Worm (Caenorhabditis elegans) whole organism, late embryonic: ENCODE measurements around the gene H27A22.1.

Experiments used
- C08G9.2 ChIP-seq: sonication (generic microtip); optimal IDR thresholded peaks from 2 replicates; lab custom pipeline; 2016; ENCODE audit warnings: mild to moderate bottlenecking, missing genetic modification characterization, moderate library complexity, missing compliant biosample characterization
- C38D4.7 ChIP-seq: fragments of 200-800 bp; sonication (Bioruptor generic); optimal IDR thresholded peaks from 2 replicates; lab custom pipeline; 2018; ENCODE audit warnings: mild to moderate bottlenecking, missing genetic modification characterization, moderate library complexity, missing compliant biosample characterization
- F13H6.1 ChIP-seq: sonication (generic microtip); optimal IDR thresholded peaks from 2 replicates; lab custom pipeline; 2016; ENCODE audit warnings: missing genetic modification characterization, missing compliant biosample characterization
- K09A11.1 ChIP-seq: sonication (generic microtip); optimal IDR thresholded peaks from 2 replicates; lab custom pipeline; 2017; ENCODE audit warnings: antibody characterized with exemption, mild to moderate bottlenecking, missing genetic modification characterization, missing compliant biosample characterization; ENCODE audit not compliant: insufficient read depth
- Y22D7AL.16 ChIP-seq: sonication (generic microtip); optimal IDR thresholded peaks from 2 replicates; lab custom pipeline; 2016; ENCODE audit warnings: missing genetic modification characterization, missing compliant biosample characterization
- ama-1 ChIP-seq: fragments of 150-350 bp; optimal IDR thresholded peaks from 2 replicates; lab custom pipeline; 2014
- ceh-14 ChIP-seq: sonication (generic microtip); optimal IDR thresholded peaks from 2 replicates; lab custom pipeline; 2016; ENCODE audit warnings: missing genotype, missing genetic modification characterization, missing compliant biosample characterization
- ceh-22 ChIP-seq: sonication (generic microtip); optimal IDR thresholded peaks from 2 replicates; lab custom pipeline; 2017; ENCODE audit warnings: missing biosample characterization, missing genetic modification characterization
- ceh-30 ChIP-seq: fragments of 150-350 bp; optimal IDR thresholded peaks from 2 replicates; lab custom pipeline; 2014; ENCODE audit warnings: missing biosample characterization, missing genetic modification characterization
- ceh-34 ChIP-seq: sonication (generic microtip); optimal IDR thresholded peaks from 2 replicates; lab custom pipeline; 2016; ENCODE audit warnings: mild to moderate bottlenecking, missing genetic modification characterization, missing compliant biosample characterization
- ceh-45 ChIP-seq: fragments of 200-800 bp; sonication (Bioruptor generic); IDR thresholded peaks from 2 replicates; pipeline ENCODE4 v1.3.6; 2022; ENCODE audit warnings: missing genetic modification reagents, missing genetic modification characterization, missing compliant biosample characterization
- ceh-9 ChIP-seq: sonication (generic microtip); optimal IDR thresholded peaks from 2 replicates; lab custom pipeline; 2016; ENCODE audit warnings: mild to moderate bottlenecking, missing genetic modification characterization, inconsistent platforms, missing compliant biosample characterization
- elt-4 ChIP-seq: sonication (generic microtip); optimal IDR thresholded peaks from 2 replicates; lab custom pipeline; 2016; ENCODE audit warnings: missing genetic modification characterization, missing compliant biosample characterization
- ets-4 ChIP-seq: sonication (generic microtip); optimal IDR thresholded peaks from 2 replicates; lab custom pipeline; 2016; ENCODE audit warnings: missing genetic modification characterization, missing compliant biosample characterization
- fax-1 ChIP-seq: sonication (generic microtip); optimal IDR thresholded peaks from 2 replicates; lab custom pipeline; 2016; ENCODE audit warnings: missing genotype, missing genetic modification characterization, missing compliant biosample characterization
- fkh-6 ChIP-seq: sonication (generic microtip); optimal IDR thresholded peaks from 2 replicates; lab custom pipeline; 2016; ENCODE audit warnings: missing genetic modification characterization, missing compliant biosample characterization
- gmeb-2 ChIP-seq: sonication (generic microtip); optimal IDR thresholded peaks from 2 replicates; lab custom pipeline; 2016; ENCODE audit warnings: missing genetic modification characterization, inconsistent platforms, missing compliant biosample characterization
- hlh-30 ChIP-seq: sonication (generic microtip); optimal IDR thresholded peaks from 2 replicates; lab custom pipeline; 2017; ENCODE audit warnings: antibody characterized with exemption, missing genetic modification characterization, missing compliant biosample characterization; ENCODE audit not compliant: insufficient read depth
- hlh-6 ChIP-seq: sonication (generic microtip); optimal IDR thresholded peaks from 2 replicates; lab custom pipeline; 2016; ENCODE audit warnings: missing genotype, missing genetic modification characterization, missing compliant biosample characterization
- hlh-8 ChIP-seq: sonication (generic microtip); optimal IDR thresholded peaks from 2 replicates; lab custom pipeline; 2016; ENCODE audit warnings: missing genotype, missing genetic modification characterization, missing compliant biosample characterization
- lim-6 ChIP-seq: sonication (generic microtip); optimal IDR thresholded peaks from 2 replicates; lab custom pipeline; 2016; ENCODE audit warnings: missing genetic modification characterization, missing compliant biosample characterization
- lin-11 ChIP-seq: fragments of 200-800 bp; sonication (Bioruptor generic); optimal IDR thresholded peaks from 2 replicates; lab custom pipeline; 2018; ENCODE audit warnings: mild to moderate bottlenecking, missing genetic modification characterization, missing compliant biosample characterization
- mec-3 ChIP-seq: sonication (generic microtip); optimal IDR thresholded peaks from 2 replicates; lab custom pipeline; 2016; ENCODE audit warnings: borderline replicate concordance, missing genetic modification characterization, missing compliant biosample characterization
- nhr-232 ChIP-seq: sonication (generic microtip); optimal IDR thresholded peaks from 2 replicates; lab custom pipeline; 2016; ENCODE audit warnings: missing genetic modification characterization, missing compliant biosample characterization
- npax-4 ChIP-seq: sonication (generic microtip); optimal IDR thresholded peaks from 2 replicates; lab custom pipeline; 2016; ENCODE audit warnings: missing genetic modification characterization, missing compliant biosample characterization
- odd-2 ChIP-seq: sonication (generic microtip); optimal IDR thresholded peaks from 2 replicates; lab custom pipeline; 2017; ENCODE audit warnings: antibody characterized with exemption, mild to moderate bottlenecking, missing genetic modification characterization, missing compliant biosample characterization
- pag-3 ChIP-seq: sonication (generic microtip); optimal IDR thresholded peaks from 2 replicates; lab custom pipeline; 2016; ENCODE audit warnings: missing compliant biosample characterization, missing genetic modification characterization, borderline replicate concordance
- pat-9 ChIP-seq: fragments of 200-800 bp; sonication (Bioruptor generic); optimal IDR thresholded peaks from 2 replicates; lab custom pipeline; 2018; ENCODE audit warnings: mild to moderate bottlenecking, missing genetic modification characterization, moderate library complexity, missing compliant biosample characterization
- pax-1 ChIP-seq: fragments of 150-350 bp; optimal IDR thresholded peaks from 2 replicates; lab custom pipeline; 2014; ENCODE audit warnings: missing biosample characterization, missing genetic modification characterization
- pha-4 ChIP-seq: fragments of 150-350 bp; optimal IDR thresholded peaks from 2 replicates; lab custom pipeline; 2018; ENCODE audit warnings: missing biosample characterization, missing genetic modification reagents, missing genetic modification characterization
- pqm-1 ChIP-seq: sonication (generic microtip); optimal IDR thresholded peaks from 2 replicates; lab custom pipeline; 2016; ENCODE audit warnings: missing genetic modification characterization, missing compliant biosample characterization
- pros-1 ChIP-seq: fragments of 150-350 bp; optimal IDR thresholded peaks from 2 replicates; lab custom pipeline; 2014; ENCODE audit warnings: missing biosample characterization, missing genetic modification reagents, missing genetic modification characterization
- sox-2 ChIP-seq: fragments of 200-800 bp; sonication (Bioruptor generic); IDR thresholded peaks from 2 replicates; pipeline ENCODE4 v1.3.6; 2022; ENCODE audit warnings: missing genetic modification reagents, missing genetic modification characterization, missing compliant biosample characterization
- syd-9 ChIP-seq: sonication (generic microtip); optimal IDR thresholded peaks from 2 replicates; lab custom pipeline; 2016; ENCODE audit warnings: mild to moderate bottlenecking, missing genetic modification characterization, moderate library complexity, missing compliant biosample characterization
- tbx-2 ChIP-seq: sonication (generic microtip); optimal IDR thresholded peaks from 2 replicates; lab custom pipeline; 2016; ENCODE audit warnings: missing genetic modification characterization, missing compliant biosample characterization
- tbx-7 ChIP-seq: sonication (generic microtip); optimal IDR thresholded peaks from 2 replicates; lab custom pipeline; 2016; ENCODE audit warnings: missing genotype, missing genetic modification characterization, missing compliant biosample characterization
- unc-55 ChIP-seq: sonication (generic microtip); optimal IDR thresholded peaks from 2 replicates; lab custom pipeline; 2017; ENCODE audit warnings: missing biosample characterization, missing genetic modification reagents, missing genetic modification characterization
- zip-5 ChIP-seq: sonication (generic microtip); optimal IDR thresholded peaks from 2 replicates; lab custom pipeline; 2016; ENCODE audit warnings: missing genetic modification characterization, missing compliant biosample characterization

The H27A22.1 gene

DNA sequence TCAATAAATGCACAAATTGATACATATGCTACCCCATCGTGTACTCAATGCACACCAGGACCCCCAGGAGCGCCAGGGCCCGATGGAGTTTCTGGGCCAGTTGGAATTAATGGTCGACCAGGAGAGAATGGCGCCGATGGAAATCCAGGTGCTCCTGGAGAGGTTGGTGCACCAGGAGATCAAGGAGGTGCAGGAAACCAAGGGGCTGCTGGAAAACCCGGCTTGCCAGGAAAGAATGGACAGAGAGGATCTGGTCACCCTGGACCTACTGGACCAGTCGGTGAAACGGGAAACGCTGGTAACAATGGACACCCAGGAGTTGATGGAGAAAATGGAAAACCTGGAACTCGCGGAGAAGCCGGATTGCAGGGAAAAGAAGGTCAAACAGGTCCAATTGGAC is 40.7 kb upstream of the H27A22.1 start:
- no peak for TF ChIP-seq lin-11
- TF ChIP-seq elt-4: peak; percentile 50
- no peak for TF ChIP-seq tbx-7

DNA sequence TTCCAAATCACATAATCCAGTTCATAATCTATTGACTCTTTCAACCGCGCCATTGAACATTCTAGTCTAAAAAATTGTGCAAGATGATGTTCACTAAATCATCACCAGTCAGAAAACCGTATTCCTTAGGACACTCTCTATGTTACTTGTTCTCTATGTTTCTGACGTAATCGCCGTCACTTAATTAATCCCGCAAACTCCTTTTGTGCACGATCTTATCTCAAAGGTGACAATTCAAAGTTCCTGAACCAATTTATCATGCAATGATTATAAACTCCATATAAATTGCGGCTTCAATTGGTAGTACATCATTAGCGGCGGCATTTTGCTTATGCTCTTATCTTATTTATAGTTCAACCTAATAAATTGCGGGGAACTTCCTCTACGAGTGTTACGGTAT is 39.5 kb upstream of the H27A22.1 start:
- TF ChIP-seq odd-2 (tag; lab: Kevin White, UChicago) (no peak), pqm-1 (tag; lab: Kevin White, UChicago) (no peak), gmeb-2 (no peak), ceh-34 (tag; lab: Kevin White, UChicago) (no peak), hlh-8 (tag; lab: Kevin White, UChicago) (no peak), pag-3 (no peak), hlh-30 (tag; lab: Kevin White, UChicago) (no peak), unc-55 (GFP tag; lab: Kevin White, UChicago) (no peak), pat-9 (tag; lab: Kevin White, UChicago) (no peak), C38D4.7 (GFP tag; lab: Kevin White, UChicago) (no peak), npax-4 (no peak), pax-1 (tag; lab: Kevin White, UChicago) (no peak)
- TF ChIP-seq, all 69 proteins: peak for 0

DNA sequence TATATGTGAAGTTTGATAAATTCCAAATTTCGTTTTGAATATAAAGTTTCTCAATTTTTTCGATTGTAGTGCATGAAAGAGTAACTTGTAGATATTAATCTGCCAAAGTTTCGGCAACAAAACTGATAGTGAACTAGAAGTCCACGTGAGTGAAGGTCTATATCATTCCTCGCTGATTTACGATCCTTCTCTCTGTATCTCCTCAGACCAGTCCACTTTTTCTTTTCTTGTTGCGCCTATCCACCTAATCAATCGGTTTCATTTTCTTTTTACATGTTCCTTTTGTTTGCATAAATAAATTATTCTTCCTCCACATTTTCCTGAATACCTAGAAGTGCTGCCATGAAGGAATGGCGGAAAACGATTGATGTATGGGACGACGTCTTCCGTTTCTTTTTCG is 38.2 kb upstream of the H27A22.1 start:
- no peak for TF ChIP-seq hlh-30 (tag; lab: Kevin White, UChicago)
- no peak for TF ChIP-seq elt-4
- TF ChIP-seq F13H6.1 (tag; lab: Kevin White, UChicago): no peak
- TF ChIP-seq pha-4: no peak
- TF ChIP-seq ceh-22 (tag; lab: Kevin White, UChicago): no peak
- no peak for TF ChIP-seq pag-3
- no peak for TF ChIP-seq ama-1 (lab: Kevin White, UChicago)
- TF ChIP-seq C08G9.2 (tag; lab: Kevin White, UChicago): no peak
- no peak for TF ChIP-seq sox-2 (GFP tag; lab: Robert Waterston, UW)
- TF ChIP-seq npax-4: no peak
- TF ChIP-seq ceh-30 (tag; lab: Kevin White, UChicago): no peak
- no peak for TF ChIP-seq ets-4
- no peak for TF ChIP-seq nhr-232
- no peak for TF ChIP-seq gmeb-2
- no peak for TF ChIP-seq unc-55 (GFP tag; lab: Kevin White, UChicago)

DNA sequence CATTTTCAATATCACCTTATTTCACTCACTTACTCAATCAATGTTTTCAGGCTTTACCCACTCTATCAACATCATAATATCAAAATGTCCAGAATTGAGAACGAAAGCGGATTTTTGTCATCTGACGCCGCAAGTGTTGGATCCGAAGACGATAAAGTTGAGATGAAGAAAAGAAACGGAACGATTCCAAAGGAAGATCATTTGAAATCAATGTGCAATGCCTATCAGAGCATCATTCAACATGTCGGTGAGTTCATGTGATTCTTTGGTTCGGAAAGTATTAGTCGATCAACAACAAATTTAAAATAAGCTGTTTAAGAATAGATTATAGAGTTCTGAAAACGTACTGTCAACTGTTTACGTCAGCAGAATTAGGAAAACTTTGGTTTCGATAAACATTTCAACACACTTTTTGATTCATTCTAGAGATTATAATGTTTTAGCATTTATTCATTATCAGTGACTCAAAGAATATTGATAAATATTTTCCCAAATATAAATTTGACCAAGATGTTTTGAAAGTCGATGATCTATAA is 37.5 kb upstream of the H27A22.1 start, which contains the start of gene cat-4:
Gene cat-4 (plus strand): TSS at position 51 of the 536 bp plus-strand sequence.
- TF ChIP-seq mec-3 (tag; lab: Kevin White, UChicago) (no peak), ceh-9 (tag; lab: Kevin White, UChicago) (no peak), F13H6.1 (tag; lab: Kevin White, UChicago) (no peak), lin-11 (no peak), Y22D7AL.16 (no peak), fkh-6 (tag; lab: Kevin White, UChicago) (no peak), tbx-2 (tag; lab: Kevin White, UChicago) (no peak), ceh-14 (no peak), syd-9 (tag; lab: Kevin White, UChicago) (no peak), ceh-30 (tag; lab: Kevin White, UChicago) (no peak), K09A11.1 (tag; lab: Kevin White, UChicago) (no peak), sox-2 (GFP tag; lab: Robert Waterston, UW) (no peak), lim-6 (tag; lab: Kevin White, UChicago) (no peak), pat-9 (tag; lab: Kevin White, UChicago) (no peak)

DNA sequence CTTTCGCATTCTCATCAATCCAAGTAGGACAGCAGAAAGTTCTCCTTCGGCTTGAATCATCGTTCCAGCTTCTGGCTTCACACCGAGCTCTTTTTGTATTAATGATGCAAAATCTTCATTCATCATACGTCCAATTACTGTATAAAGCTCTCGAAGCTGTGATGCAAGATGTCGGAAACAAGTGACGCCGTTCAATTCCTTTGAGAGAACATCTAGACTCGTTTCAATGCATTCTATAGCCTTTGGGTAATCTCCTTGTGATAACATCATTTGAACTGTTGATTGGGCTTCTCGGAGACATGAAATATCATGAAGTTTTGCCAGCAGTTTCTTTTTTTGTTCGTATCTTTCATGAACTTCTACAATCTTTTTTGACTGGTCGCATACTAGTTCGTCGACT is 33.9 kb upstream of the H27A22.1 start:
- TF ChIP-seq ceh-45 (no peak), syd-9 (tag; lab: Kevin White, UChicago) (no peak), odd-2 (tag; lab: Kevin White, UChicago) (no peak), pros-1 (no peak), tbx-7 (no peak), zip-5 (tag; lab: Kevin White, UChicago) (no peak), F13H6.1 (tag; lab: Kevin White, UChicago) (no peak), Y22D7AL.16 (no peak), fax-1 (tag; lab: Kevin White, UChicago) (no peak), ceh-34 (tag; lab: Kevin White, UChicago) (no peak), C38D4.7 (GFP tag; lab: Kevin White, UChicago) (no peak), hlh-6 (tag; lab: Kevin White, UChicago) (no peak)
